Fruit fly (Drosophila melanogaster): Measurements from ENCODE around the gene CG7382.
A peak's percentile ranks its signal among the peaks of the same experiment; 100 is the strongest.

Gene CG7382

dm6 chr2L:5526738-5527137 is 7.0 kb upstream of the CG7382 start, which contains the start of gene Cox11 (continued):
- TF ChIP-seq cg (GFP tag; optimal IDR thresholded peaks at IDR 0.05) (no peak), btn (GFP tag; optimal IDR thresholded peaks at IDR 0.05) (no peak), gem (tag; optimal IDR thresholded peaks at IDR 0.05) (no peak), chif (GFP tag; optimal IDR thresholded peaks at IDR 0.05) (no peak), CG30020 (tag; optimal IDR thresholded peaks at IDR 0.05) (no peak), CG16813 (GFP tag; IDR thresholded peaks at IDR 0.05; ENCODE audit: partially characterized antibody) (no peak; the same call in 2 of the 3 replicates), dm (GFP tag; optimal IDR thresholded peaks at IDR 0.05) (no peak), CG13287 (GFP tag; IDR thresholded peaks at IDR 0.05; ENCODE audit: partially characterized antibody) (peak; percentile 51), lilli (GFP tag; optimal IDR thresholded peaks at IDR 0.05) (no peak), CG3726 (GFP tag; IDR thresholded peaks at IDR 0.05) (no peak), Spps (tag; optimal IDR thresholded peaks at IDR 0.05) (no peak), jumu (GFP tag; optimal IDR thresholded peaks at IDR 0.05) (no peak), MTF-1 (GFP tag; optimal IDR thresholded peaks at IDR 0.05; ENCODE audit: borderline replicate concordance) (no peak), sna (GFP tag; IDR thresholded peaks at IDR 0.05; ENCODE audit: partially characterized antibody) (peak; percentile 54; the same call in 1 of the 2 replicates), tx (GFP tag; optimal IDR thresholded peaks at IDR 0.05) (no peak), MBD-R2 (GFP tag; IDR thresholded peaks at IDR 0.05) (peak; percentile 74), Dad (GFP tag; optimal IDR thresholded peaks at IDR 0.05) (no peak), nerfin-2 (GFP tag; IDR thresholded peaks at IDR 0.05; ENCODE audit: partially characterized antibody) (peak; percentile 45; the same call in 1 of the 2 replicates), disco-r (GFP tag; optimal IDR thresholded peaks at IDR 0.05) (no peak), Lpt (GFP tag; optimal IDR thresholded peaks at IDR 0.05) (no peak), Atf6 (GFP tag; IDR thresholded peaks at IDR 0.05) (no peak), fd64A (GFP tag; optimal IDR thresholded peaks at IDR 0.05) (no peak), Pdp1 (GFP tag; optimal IDR thresholded peaks at IDR 0.05) (peak in 1 of 2 experiments; percentile 58), unc-4 (GFP tag; IDR thresholded peaks at IDR 0.05; ENCODE audit: partially characterized antibody) (peak; percentile 46; the same call in 1 of the 2 replicates), CG2116 (GFP tag; optimal IDR thresholded peaks at IDR 0.05) (peak; percentile 23), chm (GFP tag; IDR thresholded peaks at IDR 0.05) (no peak), hbn (GFP tag; IDR thresholded peaks at IDR 0.05; ENCODE audit: partially characterized antibody) (peak; percentile 27; the same call in 1 of the 2 replicates), CG18011 (GFP tag; optimal IDR thresholded peaks at IDR 0.05) (no peak), zen2 (GFP tag; IDR thresholded peaks at IDR 0.05; ENCODE audit: partially characterized antibody) (peak; percentile 49; the same call in 2 of the 3 replicates), insv (GFP tag; optimal IDR thresholded peaks at IDR 0.05) (no peak), dati (GFP tag; IDR thresholded peaks at IDR 0.05) (no peak), otp (GFP tag; IDR thresholded peaks at IDR 0.05) (no peak)

DNA sequence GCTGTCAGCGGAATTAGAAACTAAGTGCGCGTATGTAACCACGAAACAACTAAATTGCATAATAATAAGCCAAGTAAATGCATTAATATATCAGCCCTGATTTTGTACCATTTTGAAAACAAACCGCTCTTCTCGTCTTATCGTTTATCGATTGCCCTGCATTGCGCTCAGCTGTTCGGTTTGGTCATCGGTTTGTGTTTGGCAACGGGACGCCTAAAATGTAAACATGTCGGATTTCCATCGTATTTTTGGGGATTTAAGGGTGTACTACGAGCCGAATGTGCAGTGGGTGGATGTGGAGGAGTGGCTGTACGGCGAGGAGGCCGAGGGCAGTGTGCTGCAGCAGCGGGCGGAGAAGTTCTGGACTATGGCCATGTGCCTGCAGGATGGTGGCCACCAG is 6.0 kb upstream of the CG7382 start, which contains the start of gene Cap-D3:
Gene Cap-D3 (plus strand): TSS at position 183 of the 400 bp plus-strand sequence.
- TF ChIP-seq Dll (GFP tag; IDR thresholded peaks at IDR 0.05; ENCODE audit: partially characterized antibody) (peak; percentile 45; the same call in 2 of the 4 replicates), nerfin-2 (GFP tag; IDR thresholded peaks at IDR 0.05; ENCODE audit: partially characterized antibody) (peak; percentile 72), BEAF-32 (GFP tag; optimal IDR thresholded peaks at IDR 0.05) (peak; percentile 16), ato (GFP tag; IDR thresholded peaks at IDR 0.05; ENCODE audit: partially characterized antibody) (peak; percentile 68; the same call in 1 of the 2 replicates), sna (GFP tag; IDR thresholded peaks at IDR 0.05; ENCODE audit: partially characterized antibody) (peak; percentile 55; the same call in 1 of the 2 replicates), CG17802 (tag; optimal IDR thresholded peaks at IDR 0.05) (peak; percentile 94), CG12744 (GFP tag; optimal IDR thresholded peaks at IDR 0.05) (no peak), CG6791 (GFP tag; IDR thresholded peaks at IDR 0.05; ENCODE audit: partially characterized antibody) (peak; percentile 78), Opbp (GFP tag; IDR thresholded peaks at IDR 0.05; ENCODE audit: partially characterized antibody) (peak; percentile 63; the same call in 2 of the 3 replicates), CG13287 (GFP tag; IDR thresholded peaks at IDR 0.05; ENCODE audit: partially characterized antibody) (peak; percentile 69), Ets97D (GFP tag; optimal IDR thresholded peaks at IDR 0.05) (no peak), knrl (GFP tag; IDR thresholded peaks at IDR 0.05; ENCODE audit: partially characterized antibody) (peak; percentile 28; the same call in 1 of the 3 replicates), ci (GFP tag; IDR thresholded peaks at IDR 0.05) (peak; percentile 28; the same call in 1 of the 3 replicates), CG7271 (tag; optimal IDR thresholded peaks at IDR 0.05) (no peak), unc-4 (GFP tag; IDR thresholded peaks at IDR 0.05; ENCODE audit: partially characterized antibody) (peak; percentile 36), CG2116 (GFP tag; optimal IDR thresholded peaks at IDR 0.05) (peak; percentile 45), slbo (GFP tag; IDR thresholded peaks at IDR 0.05) (0 out of 2 replicates have a peak, but pooled peaks have one; percentile 9), CG16813 (GFP tag; IDR thresholded peaks at IDR 0.05; ENCODE audit: partially characterized antibody) (peak; percentile 55), sob (GFP tag; IDR thresholded peaks at IDR 0.05) (no peak), MESR4 (GFP tag; optimal IDR thresholded peaks at IDR 0.05) (peak; percentile 27), CG17568 (GFP tag; optimal IDR thresholded peaks at IDR 0.05) (no peak)

Data from whole organism, embryonic.